Worm (Caenorhabditis elegans) whole organism, L4/young adult: ENCODE results near the gene set-30.

Experiments used
- W03F9.2 ChIP-seq: fragments of 150-350 bp; optimal IDR thresholded peaks from 2 replicates; lab custom pipeline; 2014; ENCODE audit warnings: missing biosample characterization, missing genetic modification characterization
- dao-5 ChIP-seq: sonication (generic microtip); optimal IDR thresholded peaks from 2 replicates; lab custom pipeline; 2016; ENCODE audit warnings: missing genotype, missing genetic modification characterization, moderate library complexity, missing compliant biosample characterization
- him-1 ChIP-seq: sonication (generic microtip); optimal IDR thresholded peaks from 2 replicates; lab custom pipeline; 2016; ENCODE audit warnings: missing genotype, missing genetic modification reagents, missing genetic modification characterization, missing compliant biosample characterization

- TF ChIP-seq W03F9.2 (tag; lab: Kevin White, UChicago): no peak
- peak; percentile 87 for TF ChIP-seq him-1 (tag; lab: Kevin White, UChicago)
- no peak for TF ChIP-seq dao-5 (tag; lab: Kevin White, UChicago)
Measured at ce11 chrX:4961681-4962656, 37.1 kb upstream of the set-30 start.
